Worm (Caenorhabditis elegans): ENCODE results near the gene H40L08.7.

- TF ChIP-seq ama-1 (optimal IDR thresholded peaks at IDR 0.05), result no peak
- TF ChIP-seq tra-4 (tag; optimal IDR thresholded peaks at IDR 0.05), result no peak
- no peak for TF ChIP-seq flt-1 (GFP tag; IDR thresholded peaks at IDR 0.05)
- TF ChIP-seq sea-1 (GFP tag; conservative IDR thresholded peaks at IDR 0.05), result no peak
- TF ChIP-seq pes-1 (GFP tag; IDR thresholded peaks at IDR 0.05), result no peak
- TF ChIP-seq ceh-36 (tag; optimal IDR thresholded peaks at IDR 0.05), result no peak
- no peak for TF ChIP-seq ets-7 (tag; optimal IDR thresholded peaks at IDR 0.05)
- TF ChIP-seq tbx-37 (GFP tag; conservative IDR thresholded peaks at IDR 0.05), result no peak
- no peak for TF ChIP-seq ceh-13 (GFP tag; optimal IDR thresholded peaks at IDR 0.05)
- TF ChIP-seq aly-1 (tag; optimal IDR thresholded peaks at IDR 0.05), result no peak
Observed at ce11 chrX:15060303-15060702, 17.2 kb downstream of the H40L08.7 start, which contains the start of gene fbxa-96.

All from whole organism, early embryonic.